Worm (Caenorhabditis elegans) whole organism, young adult: ENCODE measurements around the gene F16F9.1.

Experiments
- B0035.1 ChIP-seq: sonication (generic microtip); optimal IDR thresholded peaks from 2 replicates; lab custom pipeline; 2016; ENCODE audit warnings: missing genetic modification characterization, mild to moderate bottlenecking, missing compliant biosample characterization, missing genotype, missing genetic modification reagents
- B0336.3 ChIP-seq: fragments of 200-800 bp; sonication (Bioruptor generic); IDR thresholded peaks from 2 replicates; pipeline ENCODE4 v1.3.6; 2022; ENCODE audit warnings: missing genetic modification characterization, missing compliant biosample characterization
- D2030.7 ChIP-seq: fragments of 200-800 bp; sonication (Bioruptor generic); IDR thresholded peaks from 2 replicates; pipeline ENCODE4 v1.3.6; 2022; ENCODE audit warnings: missing genetic modification reagents, missing genetic modification characterization, missing compliant biosample characterization
- F23B12.7 ChIP-seq: sonication (generic microtip); optimal IDR thresholded peaks from 2 replicates; lab custom pipeline; 2017; ENCODE audit warnings: missing genetic modification characterization, mild to moderate bottlenecking, missing compliant biosample characterization, antibody characterized with exemption, moderate library complexity; ENCODE audit not compliant: insufficient read depth
- F39B2.1 ChIP-seq: fragments of 200-800 bp; sonication (Bioruptor generic); IDR thresholded peaks from 2 replicates; pipeline ENCODE4 v1.3.6; 2022; ENCODE audit warnings: missing genetic modification reagents, missing genetic modification characterization, missing compliant biosample characterization
- K12H6.12 ChIP-seq: fragments of 200-800 bp; sonication (Bioruptor generic); optimal IDR thresholded peaks from 2 replicates; lab custom pipeline; 2018; ENCODE audit warnings: mild to moderate bottlenecking, missing genetic modification characterization, missing compliant biosample characterization
- Y53G8AR.9 ChIP-seq: fragments of 200-800 bp; sonication (Bioruptor generic); conservative IDR thresholded peaks from 2 replicates; pipeline ENCODE4 v1.3.6; 2022; ENCODE audit warnings: missing genetic modification reagents, missing genetic modification characterization, missing compliant biosample characterization
- Y79H2A.3 ChIP-seq: fragments of 200-800 bp; sonication (Bioruptor generic); conservative IDR thresholded peaks from 2 replicates; pipeline ENCODE4 v1.3.6; 2022; ENCODE audit warnings: missing genetic modification reagents, missing genetic modification characterization, missing compliant biosample characterization
- ama-1 ChIP-seq, 3 experiments: fragments of 150-350 bp in 1 of 3; sonication (generic microtip) in 2 of 3; optimal IDR thresholded peaks; 2 replicates each; lab custom pipeline; 2014 to 2018; ENCODE audit warnings: missing biosample characterization in 2 of 3, missing genetic modification characterization in 2 of 3, missing genetic modification reagents in 2 of 3
- aptf-2 ChIP-seq: fragments of 200-800 bp; sonication (Bioruptor generic); conservative IDR thresholded peaks from 2 replicates; pipeline ENCODE4 v1.3.6; 2022; ENCODE audit warnings: missing genetic modification reagents, missing genetic modification characterization, missing compliant biosample characterization
- aptf-3 ChIP-seq: fragments of 200-800 bp; sonication (Bioruptor generic); IDR thresholded peaks from 2 replicates; pipeline ENCODE4 v1.3.6; 2022; ENCODE audit warnings: missing genetic modification characterization, missing compliant biosample characterization
- atf-7 ChIP-seq: sonication (generic microtip); optimal IDR thresholded peaks from 2 replicates; lab custom pipeline; 2017; ENCODE audit warnings: mild to moderate bottlenecking, missing genetic modification characterization, missing compliant biosample characterization
- athp-1 ChIP-seq: sonication (generic microtip); optimal IDR thresholded peaks from 2 replicates; lab custom pipeline; 2017; ENCODE audit warnings: mild to moderate bottlenecking, missing genetic modification characterization, missing compliant biosample characterization
- attf-5 ChIP-seq: fragments of 200-800 bp; sonication (Bioruptor generic); optimal IDR thresholded peaks from 2 replicates; lab custom pipeline; 2018; ENCODE audit warnings: mild to moderate bottlenecking, missing genetic modification characterization, missing compliant biosample characterization
- bed-1 ChIP-seq: fragments of 200-800 bp; sonication (Bioruptor generic); IDR thresholded peaks from 2 replicates; pipeline ENCODE4 v1.3.6; 2022; ENCODE audit warnings: missing genetic modification reagents, missing genetic modification characterization, missing compliant biosample characterization
- ccch-3 ChIP-seq: fragments of 200-800 bp; sonication (Bioruptor generic); optimal IDR thresholded peaks from 2 replicates; lab custom pipeline; 2018; ENCODE audit warnings: mild to moderate bottlenecking, missing genetic modification characterization, missing compliant biosample characterization
- ceh-100 ChIP-seq: fragments of 200-800 bp; sonication (Bioruptor generic); IDR thresholded peaks from 2 replicates; pipeline ENCODE4 v1.3.6; 2022; ENCODE audit warnings: missing genetic modification reagents, missing genetic modification characterization, missing compliant biosample characterization
- ceh-40 ChIP-seq: fragments of 200-800 bp; sonication (Bioruptor generic); IDR thresholded peaks from 2 replicates; pipeline ENCODE4 v1.3.6; 2022; ENCODE audit warnings: missing genetic modification characterization, missing compliant biosample characterization
- dox-1 ChIP-seq: fragments of 200-800 bp; sonication (Bioruptor generic); IDR thresholded peaks from 2 replicates; pipeline ENCODE4 v1.3.6; 2022; ENCODE audit warnings: missing genetic modification reagents, missing genetic modification characterization, missing compliant biosample characterization
- egl-18 ChIP-seq: fragments of 200-800 bp; sonication (Bioruptor generic); IDR thresholded peaks from 2 replicates; pipeline ENCODE4 v1.3.6; 2022; ENCODE audit warnings: missing genetic modification reagents, missing genetic modification characterization, missing compliant biosample characterization
- ets-4 ChIP-seq: fragments of 200-800 bp; sonication (Bioruptor generic); optimal IDR thresholded peaks from 2 replicates; lab custom pipeline; 2018; ENCODE audit warnings: mild to moderate bottlenecking, missing genetic modification characterization, missing compliant biosample characterization
- hlh-26 ChIP-seq: fragments of 200-800 bp; sonication (Bioruptor generic); conservative IDR thresholded peaks from 2 replicates; pipeline ENCODE4 v1.3.6; 2022; ENCODE audit warnings: missing genetic modification reagents, missing genetic modification characterization, missing compliant biosample characterization
- hmg-20 ChIP-seq: fragments of 200-800 bp; sonication (Bioruptor generic); IDR thresholded peaks from 2 replicates; pipeline ENCODE4 v1.3.6; 2022; ENCODE audit warnings: missing genetic modification reagents, missing genetic modification characterization, missing compliant biosample characterization
- lin-35 ChIP-seq, 3 experiments: fragments of 150-350 bp in 2 of 3; sonication (generic microtip) in 1 of 3; optimal IDR thresholded peaks; 2 replicates each; lab custom pipeline; 2014 to 2018; ENCODE audit warnings: missing biosample characterization in 3 of 3, missing genetic modification characterization in 3 of 3, missing genetic modification reagents in 3 of 3
- lin-54 ChIP-seq: fragments of 200-800 bp; sonication (Bioruptor generic); optimal IDR thresholded peaks from 2 replicates; lab custom pipeline; 2018; ENCODE audit warnings: mild to moderate bottlenecking, missing genetic modification characterization, missing compliant biosample characterization
- lir-1 ChIP-seq: fragments of 200-800 bp; sonication (Bioruptor generic); conservative IDR thresholded peaks from 2 replicates; pipeline ENCODE4 v1.3.6; 2022; ENCODE audit warnings: missing genetic modification reagents, missing genetic modification characterization, missing compliant biosample characterization
- madf-6 ChIP-seq: fragments of 200-800 bp; sonication (Bioruptor generic); IDR thresholded peaks from 2 replicates; pipeline ENCODE4 v1.3.6; 2022; ENCODE audit warnings: missing genetic modification reagents, missing genetic modification characterization, missing compliant biosample characterization
- mes-4 ChIP-seq: sonication (generic microtip); optimal IDR thresholded peaks from 2 replicates; lab custom pipeline; 2016; ENCODE audit warnings: missing genotype, missing genetic modification characterization, missing compliant biosample characterization
- pbrm-1 ChIP-seq: fragments of 200-800 bp; sonication (Bioruptor generic); IDR thresholded peaks from 2 replicates; pipeline ENCODE4 v1.3.6; 2022; ENCODE audit warnings: missing genetic modification reagents, missing genetic modification characterization, missing compliant biosample characterization
- pha-4 ChIP-seq: fragments of 150-350 bp; sonication (generic microtip); optimal IDR thresholded peaks from 2 replicates; lab custom pipeline; 2014; ENCODE audit warnings: missing biosample characterization, missing genetic modification reagents, missing genetic modification characterization
- rcor-1 ChIP-seq: fragments of 200-800 bp; sonication (Bioruptor generic); IDR thresholded peaks from 2 replicates; pipeline ENCODE4 v1.3.6; 2022; ENCODE audit warnings: missing genetic modification reagents, missing genetic modification characterization, missing compliant biosample characterization
- rpc-1 ChIP-seq, 2 experiments: fragments of 150-350 bp in 1 of 2; sonication (generic microtip) in 1 of 2; optimal IDR thresholded peaks; 2 replicates each; lab custom pipeline; 2014 to 2018; ENCODE audit warnings: missing biosample characterization in 1 of 2, missing genetic modification characterization in 1 of 2, missing genetic modification reagents in 1 of 2, missing genotype in 1 of 2
- snpc-1.1 ChIP-seq: sonication (generic microtip); optimal IDR thresholded peaks from 2 replicates; lab custom pipeline; 2017; ENCODE audit warnings: missing genetic modification characterization, mild to moderate bottlenecking, missing compliant biosample characterization, antibody characterized with exemption, moderate library complexity, missing genotype, missing genetic modification reagents; ENCODE audit not compliant: insufficient read depth
- snpc-1.3 ChIP-seq: sonication (generic microtip); optimal IDR thresholded peaks from 2 replicates; lab custom pipeline; 2017; ENCODE audit warnings: missing genetic modification characterization, mild to moderate bottlenecking, missing compliant biosample characterization, antibody characterized with exemption, moderate library complexity, missing genotype, missing genetic modification reagents; ENCODE audit not compliant: insufficient read depth
- snpc-4 ChIP-seq, 5 experiments: fragments of 150-350 bp in 1 of 5; sonication (generic microtip) in 4 of 5; optimal IDR thresholded peaks; 2 replicates each; lab custom pipeline; 2014 to 2018; ENCODE audit warnings: missing genetic modification characterization in 5 of 5, missing biosample characterization in 3 of 5, antibody characterized with exemption in 2 of 5, mild to moderate bottlenecking in 2 of 5, missing compliant biosample characterization in 2 of 5, missing genotype in 2 of 5, moderate library complexity in 2 of 5, missing genetic modification reagents in 1 of 5
- somi-1 ChIP-seq: fragments of 200-800 bp; sonication (Bioruptor generic); optimal IDR thresholded peaks from 2 replicates; lab custom pipeline; 2018; ENCODE audit warnings: mild to moderate bottlenecking, missing genetic modification characterization, missing compliant biosample characterization
- tbx-9 ChIP-seq: sonication (generic microtip); optimal IDR thresholded peaks from 2 replicates; lab custom pipeline; 2016; ENCODE audit warnings: borderline replicate concordance, missing genetic modification characterization, inconsistent platforms, missing compliant biosample characterization
- unc-62 ChIP-seq: fragments of 150-350 bp; optimal IDR thresholded peaks from 2 replicates; lab custom pipeline; 2014; ENCODE audit warnings: missing biosample characterization, missing genetic modification reagents, missing genetic modification characterization
- xnd-1 ChIP-seq: sonication (generic microtip); optimal IDR thresholded peaks from 2 replicates; lab custom pipeline; 2016; ENCODE audit warnings: missing genotype, missing genetic modification reagents, missing genetic modification characterization, missing compliant biosample characterization
- zim-3 ChIP-seq: sonication (generic microtip); optimal IDR thresholded peaks from 2 replicates; lab custom pipeline; 2017; ENCODE audit warnings: mild to moderate bottlenecking, missing genetic modification characterization, moderate library complexity, missing compliant biosample characterization
- ztf-18 ChIP-seq: sonication (generic microtip); optimal IDR thresholded peaks from 2 replicates; lab custom pipeline; 2016; ENCODE audit warnings: missing genotype, mild to moderate bottlenecking, missing genetic modification characterization, missing compliant biosample characterization
- ztf-25 ChIP-seq: fragments of 200-800 bp; sonication (Bioruptor generic); IDR thresholded peaks from 2 replicates; pipeline ENCODE4 v1.3.6; 2022; ENCODE audit warnings: missing genetic modification reagents, missing genetic modification characterization, missing compliant biosample characterization

F16F9.1 gene

ce11 chrX:8446108-8446507 lies at the start of gene F16F9.1:
Gene F16F9.1 (plus strand): TSS chrX:8446408.
- TF ChIP-seq ceh-40 (GFP tag; lab: Robert Waterston, UW) (no peak), rpc-1 (optimal IDR thresholded peaks at IDR 0.05; lab: Kevin White, UChicago) (no peak), rpc-1 (tag; optimal IDR thresholded peaks at IDR 0.05; lab: Kevin White, UChicago) (no peak), ama-1 (optimal IDR thresholded peaks at IDR 0.05; lab: Kevin White, UChicago) (no peak), ama-1 (GFP tag; optimal IDR thresholded peaks at IDR 0.05; lab: Kevin White, UChicago) (no peak), xnd-1 (tag; lab: Kevin White, UChicago) (no peak), F23B12.7 (tag; lab: Kevin White, UChicago) (no peak), Y79H2A.3 (no peak), bed-1 (GFP tag; lab: Robert Waterston, UW) (no peak), aptf-3 (no peak)
- TF ChIP-seq, all 124 proteins: peak for 0

ce11 chrX:8404308-8405085 lies 41.7 kb upstream of the F16F9.1 start:
- peak; percentile 66 for TF ChIP-seq mes-4 (tag; lab: Kevin White, UChicago)
- peak; percentile 90 for TF ChIP-seq hmg-20
- TF ChIP-seq F39B2.1, result no peak
- no peak for TF ChIP-seq ama-1 (optimal IDR thresholded peaks at IDR 0.05; lab: Kevin White, UChicago)
- TF ChIP-seq ama-1 (GFP tag; optimal IDR thresholded peaks at IDR 0.05; lab: Kevin White, UChicago), result peak; percentile 62 to 86
- TF ChIP-seq ceh-100 (GFP tag; lab: Robert Waterston, UW), result peak; percentile 61; the same call in 1 of the 2 replicates
- TF ChIP-seq Y79H2A.3, result 0 out of 2 replicates have a peak, but pooled peaks have one; percentile 17
- TF ChIP-seq ztf-25 (GFP tag; lab: Robert Waterston, UW), result peak; percentile 98
- peak; percentile 79 for TF ChIP-seq ztf-18
- TF ChIP-seq snpc-4 (GFP tag; optimal IDR thresholded peaks at IDR 0.05; lab: Kevin White, UChicago), result peak; percentile 68
- TF ChIP-seq snpc-4 (tag; optimal IDR thresholded peaks at IDR 0.05; lab: Kevin White, UChicago), result peak in 3 of 4 experiments; percentile 52 to 83 (median 71)
- no peak; the same call in 1 of the 2 replicates for TF ChIP-seq B0336.3 (GFP tag; lab: Robert Waterston, UW)
- no peak for TF ChIP-seq egl-18 (GFP tag; lab: Robert Waterston, UW)
- TF ChIP-seq snpc-1.1 (tag; lab: Kevin White, UChicago), result peak; percentile 17
- TF ChIP-seq aptf-2 (GFP tag; lab: Robert Waterston, UW), result peak; percentile 82; the same call in 1 of the 2 replicates
- peak; percentile 91 for TF ChIP-seq attf-5
- peak; percentile 80 for TF ChIP-seq D2030.7 (GFP tag; lab: Robert Waterston, UW)
- TF ChIP-seq athp-1 (tag; lab: Kevin White, UChicago), result no peak
- TF ChIP-seq lin-54 (GFP tag; lab: Kevin White, UChicago), result no peak
- TF ChIP-seq snpc-1.3 (tag; lab: Kevin White, UChicago), result peak; percentile 83
- peak; percentile 89 for TF ChIP-seq rcor-1
- peak; percentile 86 for TF ChIP-seq B0035.1 (tag; lab: Kevin White, UChicago)
- peak; percentile 82 for TF ChIP-seq lir-1 (GFP tag; lab: Robert Waterston, UW)
- TF ChIP-seq ccch-3 (GFP tag; lab: Kevin White, UChicago), result peak; percentile 78
- TF ChIP-seq somi-1 (GFP tag; lab: Kevin White, UChicago), result peak; percentile 89
- peak; percentile 86 for TF ChIP-seq ets-4 (GFP tag; lab: Kevin White, UChicago)
- peak; percentile 88 for TF ChIP-seq atf-7 (tag; lab: Kevin White, UChicago)
- TF ChIP-seq madf-6 (GFP tag; lab: Robert Waterston, UW), result peak; percentile 59; the same call in 1 of the 2 replicates
- TF ChIP-seq Y53G8AR.9, result peak; percentile 86
- TF ChIP-seq K12H6.12 (tag; lab: Kevin White, UChicago), result peak; percentile 91
- peak; percentile 93 for TF ChIP-seq pbrm-1 (GFP tag; lab: Robert Waterston, UW)
- TF ChIP-seq lin-35 (GFP tag; optimal IDR thresholded peaks at IDR 0.05; lab: Kevin White, UChicago), result peak in 1 of 3 experiments; percentile 35
- peak; percentile 97 for TF ChIP-seq zim-3 (tag; lab: Kevin White, UChicago)
- TF ChIP-seq xnd-1 (tag; lab: Kevin White, UChicago), result no peak
- TF ChIP-seq pha-4 (tag; lab: Kevin White, UChicago), result no peak
- TF ChIP-seq hlh-26 (GFP tag; lab: Robert Waterston, UW), result no peak
- TF ChIP-seq unc-62 (GFP tag; lab: Kevin White, UChicago), result no peak
- TF ChIP-seq tbx-9 (tag; lab: Kevin White, UChicago), result peak; percentile 81
- TF ChIP-seq dox-1, result peak; percentile 94
